Fruit fly (Drosophila melanogaster) whole organism, embryonic: ENCODE measurements around the gene CG33120.

Experiments
- Atf-2 ChIP-seq: fragments of 200-800 bp; sonication (Bioruptor generic); optimal IDR thresholded peaks from 2 replicates; lab custom pipeline; 2016; ENCODE audit warnings: missing biosample characterization, missing genetic modification characterization
- BEAF-32 ChIP-seq: fragments of 200-800 bp; sonication (Bioruptor generic); optimal IDR thresholded peaks from 3 replicates; lab custom pipeline; 2017; ENCODE audit warnings: missing biosample characterization, missing genetic modification characterization, mild to moderate bottlenecking, moderate library complexity, missing genetic modification reagents
- CG10209 ChIP-seq: fragments of 200-800 bp; sonication (Bioruptor generic); optimal IDR thresholded peaks from 3 replicates; lab custom pipeline; 2017; ENCODE audit warnings: missing biosample characterization, mild to moderate bottlenecking, missing genetic modification characterization, missing genetic modification reagents
- CG10959 ChIP-seq: fragments of 200-800 bp; sonication (Bioruptor generic); IDR thresholded peaks from 2 replicates; pipeline ENCODE4 v1.3.6; 2022; ENCODE audit warnings: missing biosample characterization, missing genetic modification characterization
- CG13123 ChIP-seq: fragments of 200-800 bp; sonication (Bioruptor generic); optimal IDR thresholded peaks from 2 replicates; lab custom pipeline; 2016; ENCODE audit warnings: missing biosample characterization, missing genetic modification characterization
- CG13775 ChIP-seq: fragments of 200-800 bp; sonication (Bioruptor generic); optimal IDR thresholded peaks from 3 replicates; lab custom pipeline; 2017; ENCODE audit warnings: missing biosample characterization, mild to moderate bottlenecking, missing genetic modification characterization
- CG15073 ChIP-seq: fragments of 200-800 bp; sonication (Bioruptor generic); optimal IDR thresholded peaks from 2 replicates; lab custom pipeline; 2016; ENCODE audit warnings: missing biosample characterization, missing genetic modification characterization
- CG15514 ChIP-seq: fragments of 200-800 bp; sonication (Bioruptor generic); optimal IDR thresholded peaks from 3 replicates; lab custom pipeline; 2017; ENCODE audit warnings: missing biosample characterization, missing genetic modification characterization, mild to moderate bottlenecking, moderate library complexity, missing genetic modification reagents
- CG17186 ChIP-seq: fragments of 200-800 bp; sonication (Bioruptor generic); optimal IDR thresholded peaks from 3 replicates; lab custom pipeline; 2017; ENCODE audit warnings: missing biosample characterization, missing genetic modification reagents, missing genetic modification characterization
- CG1832 ChIP-seq: fragments of 200-800 bp; sonication (Bioruptor generic); optimal IDR thresholded peaks from 2 replicates; lab custom pipeline; 2017; ENCODE audit warnings: missing biosample characterization, mild to moderate bottlenecking, missing genetic modification characterization, inconsistent platforms
- CG31441 ChIP-seq: fragments of 200-800 bp; sonication (Bioruptor generic); IDR thresholded peaks from 2 replicates; pipeline ENCODE4 v1.3.6; 2022; ENCODE audit warnings: missing biosample characterization, missing genetic modification characterization
- CG3726 ChIP-seq: fragments of 200-800 bp; sonication (Bioruptor generic); IDR thresholded peaks from 3 replicates; pipeline ENCODE4, ENCODE4 v1.3.6; 2022; ENCODE audit warnings: missing biosample characterization, missing genetic modification characterization
- CG4854 ChIP-seq: fragments of 200-800 bp; sonication (Bioruptor generic); optimal IDR thresholded peaks from 2 replicates; lab custom pipeline; 2016; ENCODE audit warnings: missing biosample characterization, missing genetic modification characterization, inconsistent platforms
- CG6791 ChIP-seq: fragments of 200-800 bp; sonication (Bioruptor generic); IDR thresholded peaks from 3 replicates; pipeline ENCODE4 v1.3.6; 2022; ENCODE audit warnings: missing biosample characterization, missing genetic modification characterization; ENCODE audit not compliant: partially characterized antibody
- CG7357 ChIP-seq: fragments of 200-800 bp; sonication (Bioruptor generic); IDR thresholded peaks from 3 replicates; pipeline ENCODE4 v1.3.6; 2022; ENCODE audit warnings: missing biosample characterization, missing genetic modification characterization
- CG7372 ChIP-seq: fragments of 200-800 bp; sonication (Bioruptor generic); IDR thresholded peaks from 2 replicates; pipeline ENCODE4 v1.3.6; 2022; ENCODE audit warnings: missing biosample characterization, missing genetic modification characterization
- CG7987 ChIP-seq: fragments of 200-800 bp; sonication (Bioruptor generic); optimal IDR thresholded peaks from 2 replicates; lab custom pipeline; 2018; ENCODE audit warnings: missing biosample characterization, mild to moderate bottlenecking, missing genetic modification characterization, moderate library complexity
- CG8290 ChIP-seq, 3 experiments: fragments of 200-800 bp; sonication (Bioruptor generic); optimal IDR thresholded peaks; 2 replicates each; lab custom pipeline; 2016 to 2019; ENCODE audit warnings: missing biosample characterization in 3 of 3, missing genetic modification characterization in 3 of 3, mild to moderate bottlenecking in 2 of 3, moderate library complexity in 1 of 3
- CG8359 ChIP-seq: fragments of 200-800 bp; sonication (Bioruptor generic); optimal IDR thresholded peaks from 2 replicates; lab custom pipeline; 2017; ENCODE audit warnings: missing biosample characterization, mild to moderate bottlenecking, missing genetic modification characterization, borderline replicate concordance
- CG9215 ChIP-seq: fragments of 200-800 bp; sonication (Bioruptor generic); IDR thresholded peaks from 2 replicates; pipeline ENCODE4 v1.3.6; 2022; ENCODE audit warnings: missing biosample characterization, missing genetic modification characterization
- CTCF ChIP-seq: fragments of 200-800 bp; sonication (Bioruptor generic); optimal IDR thresholded peaks from 2 replicates; lab custom pipeline; 2017; ENCODE audit warnings: missing biosample characterization, mild to moderate bottlenecking, missing genetic modification characterization, moderate library complexity
- Dbx ChIP-seq: fragments of 200-800 bp; sonication (Bioruptor generic); IDR thresholded peaks from 3 replicates; pipeline ENCODE4 v1.3.6; 2022; ENCODE audit warnings: missing biosample characterization, missing genetic modification characterization
- Dip2 ChIP-seq: fragments of 200-800 bp; sonication (Bioruptor generic); IDR thresholded peaks from 2 replicates; pipeline ENCODE4 v1.3.6; 2022; ENCODE audit warnings: missing biosample characterization, missing genetic modification characterization
- ERR ChIP-seq: fragments of 200-800 bp; sonication (Bioruptor generic); optimal IDR thresholded peaks from 2 replicates; lab custom pipeline; 2016; ENCODE audit warnings: missing biosample characterization, missing genetic modification characterization
- HLH3B ChIP-seq: fragments of 200-800 bp; sonication (Bioruptor generic); IDR thresholded peaks from 2 replicates; pipeline ENCODE4 v1.3.6; 2022; ENCODE audit warnings: missing biosample characterization, missing genetic modification characterization
- Hr51 ChIP-seq, 2 experiments: fragments of 200-800 bp; sonication (Bioruptor generic); optimal IDR thresholded peaks; 2 replicates in 1 of 2; 3 replicates in 1 of 2; lab custom pipeline; 2016 to 2018; ENCODE audit warnings: missing biosample characterization in 2 of 2, missing genetic modification characterization in 2 of 2, mild to moderate bottlenecking in 1 of 2, moderate library complexity in 1 of 2
- Hsf ChIP-seq: fragments of 200-800 bp; sonication (Bioruptor generic); optimal IDR thresholded peaks from 3 replicates; lab custom pipeline; 2016; ENCODE audit warnings: missing biosample characterization, missing genetic modification characterization
- Lim3 ChIP-seq: fragments of 200-800 bp; sonication (Bioruptor generic); IDR thresholded peaks from 2 replicates; pipeline ENCODE4 v1.3.6; 2022; ENCODE audit warnings: missing biosample characterization, missing genetic modification characterization
- Nf-YA ChIP-seq: fragments of 200-800 bp; sonication (Bioruptor generic); IDR thresholded peaks from 2 replicates; pipeline ENCODE4 v1.3.6; 2022; ENCODE audit warnings: missing biosample characterization, missing genetic modification characterization
- Opbp ChIP-seq: fragments of 200-800 bp; sonication (Bioruptor generic); IDR thresholded peaks from 3 replicates; pipeline ENCODE4 v1.3.6; 2022; ENCODE audit warnings: missing biosample characterization, missing genetic modification characterization; ENCODE audit not compliant: partially characterized antibody
- Rx ChIP-seq: fragments of 200-800 bp; sonication (Bioruptor generic); IDR thresholded peaks from 2 replicates; pipeline ENCODE4 v1.3.6; 2022; ENCODE audit warnings: missing biosample characterization, missing genetic modification characterization
- Sry-β ChIP-seq: fragments of 200-800 bp; sonication (Bioruptor generic); optimal IDR thresholded peaks from 2 replicates; lab custom pipeline; 2018; ENCODE audit warnings: missing biosample characterization, mild to moderate bottlenecking, missing genetic modification characterization, moderate library complexity
- Tbp ChIP-seq: fragments of >200 bp; optimal IDR thresholded peaks from 2 replicates; lab custom pipeline; 2018; ENCODE audit warnings: missing biosample characterization, missing genetic modification characterization
- Vsx1 ChIP-seq: fragments of 200-800 bp; sonication (Bioruptor generic); optimal IDR thresholded peaks from 2 replicates; lab custom pipeline; 2017; ENCODE audit warnings: missing biosample characterization, mild to moderate bottlenecking, missing genetic modification characterization, missing genetic modification reagents
- chinmo ChIP-seq: fragments of 200-800 bp; sonication (Bioruptor generic); IDR thresholded peaks from 4 replicates; pipeline ENCODE4 v1.3.6; 2022; ENCODE audit warnings: missing biosample characterization, missing genetic modification characterization; ENCODE audit not compliant: partially characterized antibody
- dysf ChIP-seq: fragments of 200-800 bp; sonication (Bioruptor generic); IDR thresholded peaks from 3 replicates; pipeline ENCODE4 v1.3.6; 2022; ENCODE audit warnings: missing biosample characterization, missing genetic modification characterization
- esg ChIP-seq: fragments of 200-800 bp; sonication (Bioruptor generic); conservative IDR thresholded peaks from 2 replicates; pipeline ENCODE4 v1.3.6; 2022; ENCODE audit warnings: missing biosample characterization, missing genetic modification characterization
- eyg ChIP-seq: fragments of 200-800 bp; sonication (Bioruptor generic); optimal IDR thresholded peaks from 3 replicates; lab custom pipeline; 2016; ENCODE audit warnings: missing biosample characterization, missing genetic modification characterization
- fd3F ChIP-seq: fragments of 200-800 bp; sonication (Bioruptor generic); optimal IDR thresholded peaks from 2 replicates; lab custom pipeline; 2018; ENCODE audit warnings: missing biosample characterization, mild to moderate bottlenecking, missing genetic modification characterization, moderate library complexity
- gcm2 ChIP-seq: fragments of 200-800 bp; sonication (Bioruptor generic); optimal IDR thresholded peaks from 2 replicates; lab custom pipeline; 2016; ENCODE audit warnings: missing biosample characterization, missing genetic modification characterization
- nom ChIP-seq: fragments of 200-800 bp; sonication (Bioruptor generic); optimal IDR thresholded peaks from 2 replicates; lab custom pipeline; 2017; ENCODE audit warnings: missing biosample characterization, missing genetic modification characterization, mild to moderate bottlenecking, moderate library complexity, missing genetic modification reagents
- org-1 ChIP-seq: fragments of 200-800 bp; sonication (Bioruptor generic); optimal IDR thresholded peaks from 2 replicates; lab custom pipeline; 2017; ENCODE audit warnings: missing biosample characterization, missing genetic modification characterization
- pfk ChIP-seq: fragments of 200-800 bp; sonication (Bioruptor generic); optimal IDR thresholded peaks from 2 replicates; lab custom pipeline; 2018; ENCODE audit warnings: missing biosample characterization, mild to moderate bottlenecking, missing genetic modification characterization, moderate library complexity
- pita ChIP-seq: fragments of 200-800 bp; sonication (Bioruptor generic); optimal IDR thresholded peaks from 2 replicates; lab custom pipeline; 2017; ENCODE audit warnings: missing biosample characterization, mild to moderate bottlenecking, missing genetic modification characterization
- tin ChIP-seq: fragments of 200-800 bp; sonication (Bioruptor generic); optimal IDR thresholded peaks from 3 replicates; lab custom pipeline; 2016; ENCODE audit warnings: missing biosample characterization, missing genetic modification characterization
- unc-4 ChIP-seq: fragments of 200-800 bp; sonication (Bioruptor generic); IDR thresholded peaks from 2 replicates; pipeline ENCODE4 v1.3.6; 2022; ENCODE audit warnings: missing biosample characterization, missing genetic modification characterization; ENCODE audit not compliant: partially characterized antibody
- zf30C ChIP-seq: fragments of 200-800 bp; sonication (Bioruptor generic); optimal IDR thresholded peaks from 3 replicates; lab custom pipeline; 2018; ENCODE audit warnings: missing biosample characterization, mild to moderate bottlenecking, missing genetic modification characterization

The CG33120 gene

DNA sequence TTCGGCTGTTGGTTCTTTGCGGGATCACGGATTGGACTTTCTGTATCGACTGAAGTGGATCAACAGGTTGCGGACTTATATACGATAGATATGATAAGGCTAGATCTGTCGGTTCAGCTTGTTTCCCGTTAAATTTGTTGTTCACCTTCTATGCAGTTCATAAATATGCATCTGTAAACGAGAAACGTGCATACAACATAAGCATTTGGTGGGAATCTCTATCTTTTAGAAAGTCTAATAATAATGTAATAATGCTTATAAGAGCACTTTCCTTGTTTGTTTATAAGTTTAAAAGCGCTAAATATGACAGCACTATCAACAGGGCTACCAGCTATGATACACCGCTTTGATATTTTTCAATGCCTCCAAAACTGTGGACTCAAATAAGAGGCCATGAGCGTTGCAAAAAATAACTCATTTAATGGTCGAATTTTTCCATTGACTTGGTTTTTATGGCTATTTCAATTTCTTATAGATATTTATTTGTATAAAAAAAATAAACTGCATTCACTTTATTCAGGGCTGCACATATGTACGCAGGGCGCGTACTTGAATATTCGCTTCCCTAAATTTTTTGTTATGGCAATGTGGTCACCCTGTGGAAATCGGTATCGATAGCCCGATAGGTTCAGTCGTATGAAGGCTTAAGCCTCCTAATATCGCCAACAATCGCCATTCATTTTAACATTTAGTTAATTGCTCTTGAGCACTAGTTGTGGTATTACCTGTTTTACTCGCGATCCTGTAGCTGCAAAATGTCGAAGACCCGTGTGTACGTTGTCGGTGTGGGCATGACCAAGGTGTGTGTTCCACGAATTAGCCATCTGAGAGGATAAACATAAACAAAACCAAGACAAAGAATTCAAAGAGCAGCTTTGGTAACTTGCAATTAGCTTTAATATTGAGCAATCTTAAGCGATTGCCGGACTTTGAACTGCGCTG, 13.5 kb downstream of the CG33120 start, which contains the start of the genes CG17597 and ScpX (continued):
- TF ChIP-seq CG1832 (GFP tag; lab: Kevin White, UChicago) (no peak), CG13123 (GFP tag; lab: Kevin White, UChicago) (no peak), CG15073 (GFP tag; lab: Kevin White, UChicago) (no peak), CG7987 (GFP tag; lab: Kevin White, UChicago) (no peak), CG6791 (GFP tag; lab: Robert Waterston, UW) (peak; percentile 91), Hr51 (GFP tag; optimal IDR thresholded peaks at IDR 0.05; lab: Kevin White, UChicago) (peak; percentile 13 to 58), Vsx1 (GFP tag; lab: Kevin White, UChicago) (peak; percentile 5), nom (GFP tag; lab: Kevin White, UChicago) (peak; percentile 87), CG9215 (peak; percentile 64), CG3726 (GFP tag; lab: Robert Waterston, UW) (no peak), Hsf (peak; percentile 78), Opbp (GFP tag; lab: Robert Waterston, UW) (peak; percentile 91), CG17186 (peak; percentile 89), CG4854 (GFP tag; lab: Kevin White, UChicago) (peak; percentile 39), pfk (GFP tag; lab: Kevin White, UChicago) (peak; percentile 16), Nf-YA (GFP tag; lab: Robert Waterston, UW) (no peak), unc-4 (GFP tag; lab: Robert Waterston, UW) (peak; percentile 84), zf30C (GFP tag; lab: Kevin White, UChicago) (no peak), CG8359 (GFP tag; lab: Kevin White, UChicago) (no peak), Dip2 (no peak), CTCF (GFP tag; lab: Kevin White, UChicago) (peak; percentile 11), eyg (GFP tag; lab: Kevin White, UChicago) (peak; percentile 38), HLH3B (peak; percentile 19; the same call in 1 of the 2 replicates), chinmo (peak; percentile 90; the same call in 3 of the 4 replicates), tin (GFP tag; lab: Kevin White, UChicago) (peak; percentile 62), Tbp (GFP tag; lab: Kevin White, UChicago) (peak; percentile 56), CG7357 (GFP tag; lab: Robert Waterston, UW) (0 out of 3 replicates have a peak, but pooled peaks have one; percentile 28), esg (GFP tag; lab: Robert Waterston, UW) (no peak), CG10209 (peak; percentile 22), CG31441 (peak; percentile 60), fd3F (GFP tag; lab: Kevin White, UChicago) (peak; percentile 34), CG7372 (GFP tag; lab: Robert Waterston, UW) (0 out of 2 replicates have a peak, but pooled peaks have one; percentile 11), ERR (GFP tag; lab: Kevin White, UChicago) (no peak), pita (peak; percentile 33), dysf (no peak; the same call in 2 of the 3 replicates), CG15514 (peak; percentile 82), Lim3 (GFP tag; lab: Robert Waterston, UW) (no peak), Dbx (GFP tag; lab: Robert Waterston, UW) (peak; percentile 61; the same call in 2 of the 3 replicates), CG10959 (GFP tag; lab: Robert Waterston, UW) (no peak; the same call in 1 of the 2 replicates), Sry-β (GFP tag; lab: Kevin White, UChicago) (peak; percentile 100), gcm2 (GFP tag; lab: Kevin White, UChicago) (peak; percentile 45), Rx (peak; percentile 7; the same call in 1 of the 2 replicates), CG13775 (GFP tag; lab: Kevin White, UChicago) (peak; percentile 74), CG8290 (GFP tag; optimal IDR thresholded peaks at IDR 0.05; lab: Kevin White, UChicago) (peak; percentile 53), CG8290 (tag; optimal IDR thresholded peaks at IDR 0.05; lab: Kevin White, UChicago) (peak; percentile 1 to 58), org-1 (no peak), Atf-2 (GFP tag; lab: Kevin White, UChicago) (peak; percentile 42), BEAF-32 (GFP tag; lab: Kevin White, UChicago) (peak; percentile 81)
